Fruit fly (Drosophila melanogaster) whole organism, embryonic: Measurements from ENCODE around the gene CG12194.
A peak's percentile ranks its signal among the peaks of the same experiment; 100 is the strongest.

Experiments used
- Ada2b ChIP-seq: fragments of 200-800 bp; sonication (Bioruptor generic); IDR thresholded peaks from 2 replicates; pipeline ENCODE4 v1.3.6; 2022; ENCODE audit warnings: missing biosample characterization, missing genetic modification characterization
- Bdp1 ChIP-seq: fragments of 200-800 bp; sonication (Bioruptor generic); optimal IDR thresholded peaks from 3 replicates; lab custom pipeline; 2016; ENCODE audit warnings: missing biosample characterization, missing genetic modification characterization
- CG10267 ChIP-seq: fragments of 200-800 bp; sonication (Bioruptor generic); optimal IDR thresholded peaks from 2 replicates; lab custom pipeline; 2018; ENCODE audit warnings: missing biosample characterization, mild to moderate bottlenecking, missing genetic modification characterization, moderate library complexity
- CG10431 ChIP-seq: fragments of 200-800 bp; sonication (Bioruptor generic); optimal IDR thresholded peaks from 3 replicates; lab custom pipeline; 2018; ENCODE audit warnings: missing biosample characterization, mild to moderate bottlenecking, missing genetic modification characterization
- CG11695 ChIP-seq: fragments of 200-800 bp; sonication (Bioruptor generic); IDR thresholded peaks from 3 replicates; pipeline ENCODE4 v1.3.6; 2022; ENCODE audit warnings: missing biosample characterization, missing genetic modification characterization
- CG13123 ChIP-seq: fragments of 200-800 bp; sonication (Bioruptor generic); optimal IDR thresholded peaks from 2 replicates; lab custom pipeline; 2016; ENCODE audit warnings: missing biosample characterization, missing genetic modification characterization
- CG13424 ChIP-seq: fragments of 200-800 bp; sonication (Bioruptor generic); optimal IDR thresholded peaks from 2 replicates; lab custom pipeline; 2019; ENCODE audit warnings: missing biosample characterization, mild to moderate bottlenecking, missing genetic modification characterization, moderate library complexity
- CG13775 ChIP-seq: fragments of 200-800 bp; sonication (Bioruptor generic); optimal IDR thresholded peaks from 3 replicates; lab custom pipeline; 2017; ENCODE audit warnings: missing biosample characterization, mild to moderate bottlenecking, missing genetic modification characterization
- CG14050 ChIP-seq: fragments of 200-800 bp; sonication (Bioruptor generic); IDR thresholded peaks from 3 replicates; pipeline ENCODE4 v1.3.6; 2022; ENCODE audit warnings: missing biosample characterization, missing genetic modification characterization
- CG17361 ChIP-seq: fragments of 200-800 bp; sonication (Bioruptor generic); IDR thresholded peaks from 3 replicates; pipeline ENCODE4 v1.3.6; 2022; ENCODE audit warnings: missing biosample characterization, missing genetic modification characterization
- CG17568 ChIP-seq: fragments of 200-800 bp; sonication (Bioruptor generic); optimal IDR thresholded peaks from 2 replicates; lab custom pipeline; 2018; ENCODE audit warnings: missing biosample characterization, mild to moderate bottlenecking, missing genetic modification characterization, moderate library complexity
- CG18476 ChIP-seq: fragments of 200-800 bp; sonication (Bioruptor generic); optimal IDR thresholded peaks from 2 replicates; lab custom pipeline; 2016; ENCODE audit warnings: missing biosample characterization, mild to moderate bottlenecking, missing genetic modification characterization
- CG30403 ChIP-seq: fragments of 200-800 bp; sonication (Bioruptor generic); optimal IDR thresholded peaks from 3 replicates; lab custom pipeline; 2016; ENCODE audit warnings: missing biosample characterization, missing genetic modification characterization
- CG34422 ChIP-seq: fragments of 200-800 bp; sonication (Bioruptor generic); IDR thresholded peaks from 3 replicates; pipeline ENCODE4 v1.3.6; 2022; ENCODE audit warnings: missing biosample characterization, missing genetic modification characterization
- CG6272 ChIP-seq: fragments of 200-800 bp; sonication (Bioruptor generic); IDR thresholded peaks from 2 replicates; pipeline ENCODE4 v1.3.6; 2022; ENCODE audit warnings: missing biosample characterization, missing genetic modification characterization
- CG6689 ChIP-seq: fragments of 200-800 bp; sonication (Bioruptor generic); IDR thresholded peaks from 2 replicates; pipeline ENCODE4 v1.3.6; 2022; ENCODE audit warnings: missing biosample characterization, missing genetic modification characterization
- CG7357 ChIP-seq: fragments of 200-800 bp; sonication (Bioruptor generic); IDR thresholded peaks from 3 replicates; pipeline ENCODE4 v1.3.6; 2022; ENCODE audit warnings: missing biosample characterization, missing genetic modification characterization
- CG8089 ChIP-seq: fragments of 200-800 bp; sonication (Bioruptor generic); optimal IDR thresholded peaks from 3 replicates; lab custom pipeline; 2016; ENCODE audit warnings: missing biosample characterization, missing genetic modification characterization
- CG8281 ChIP-seq: fragments of 200-800 bp; sonication (Bioruptor generic); optimal IDR thresholded peaks from 2 replicates; lab custom pipeline; 2018; ENCODE audit warnings: missing biosample characterization, mild to moderate bottlenecking, missing genetic modification characterization, moderate library complexity
- Chrac-16 ChIP-seq: fragments of 200-800 bp; sonication (Bioruptor generic); optimal IDR thresholded peaks from 3 replicates; lab custom pipeline; 2016; ENCODE audit warnings: missing biosample characterization, missing genetic modification characterization
- Dref ChIP-seq: fragments of 200-800 bp; sonication (Bioruptor generic); IDR thresholded peaks from 2 replicates; pipeline ENCODE4 v1.3.6; 2022; ENCODE audit warnings: missing biosample characterization, missing genetic modification characterization
- E2f2 ChIP-seq: fragments of 200-800 bp; sonication (Bioruptor generic); IDR thresholded peaks from 2 replicates; pipeline ENCODE4 v1.3.6; 2022; ENCODE audit warnings: missing biosample characterization, missing genetic modification characterization
- Ets65A ChIP-seq: fragments of 200-800 bp; sonication (Bioruptor generic); peaks from one replicate; lab custom pipeline; 2016; ENCODE audit warnings: missing biosample characterization, missing genetic modification characterization
- Gug ChIP-seq: fragments of 200-800 bp; sonication (Bioruptor generic); IDR thresholded peaks from 4 replicates; pipeline ENCODE4 v1.3.6; 2022; ENCODE audit warnings: missing biosample characterization, missing genetic modification characterization
- Hr3 ChIP-seq: fragments of 200-800 bp; sonication (Bioruptor generic); optimal IDR thresholded peaks from 3 replicates; lab custom pipeline; 2016; ENCODE audit warnings: missing biosample characterization, missing genetic modification characterization
- Neu2 ChIP-seq: fragments of 200-800 bp; sonication (Bioruptor generic); optimal IDR thresholded peaks from 3 replicates; lab custom pipeline; 2016; ENCODE audit warnings: missing biosample characterization, missing genetic modification characterization, borderline replicate concordance
- Poxn ChIP-seq: fragments of 200-800 bp; sonication (Bioruptor generic); IDR thresholded peaks from 2 replicates; pipeline ENCODE4 v1.3.6; 2022; ENCODE audit warnings: missing biosample characterization, missing genetic modification characterization
- Six4 ChIP-seq: fragments of 200-800 bp; sonication (Bioruptor generic); optimal IDR thresholded peaks from 2 replicates; lab custom pipeline; 2016; ENCODE audit warnings: missing biosample characterization, missing genetic modification characterization
- Sox102F ChIP-seq: fragments of 200-800 bp; sonication (Bioruptor generic); optimal IDR thresholded peaks from 2 replicates; lab custom pipeline; 2018; ENCODE audit warnings: missing biosample characterization, mild to moderate bottlenecking, missing genetic modification characterization, moderate library complexity
- TFAM ChIP-seq: fragments of 200-800 bp; sonication (Bioruptor generic); optimal IDR thresholded peaks from 2 replicates; lab custom pipeline; 2017; ENCODE audit warnings: missing biosample characterization, missing genetic modification characterization, inconsistent platforms
- Xrp1 ChIP-seq: fragments of 200-800 bp; sonication (Bioruptor generic); IDR thresholded peaks from 2 replicates; pipeline ENCODE4 v1.3.6; 2022; ENCODE audit warnings: missing biosample characterization, missing genetic modification characterization
- crol ChIP-seq: fragments of 200-800 bp; sonication (Bioruptor generic); IDR thresholded peaks from 2 replicates; pipeline ENCODE4 v1.3.6; 2022; ENCODE audit warnings: missing biosample characterization, missing genetic modification characterization
- cwo ChIP-seq: fragments of 200-800 bp; sonication (Bioruptor generic); optimal IDR thresholded peaks from 3 replicates; lab custom pipeline; 2017; ENCODE audit warnings: missing biosample characterization, missing genetic modification characterization, mild to moderate bottlenecking, moderate library complexity, missing genetic modification reagents
- dysf ChIP-seq: fragments of 200-800 bp; sonication (Bioruptor generic); IDR thresholded peaks from 3 replicates; pipeline ENCODE4 v1.3.6; 2022; ENCODE audit warnings: missing biosample characterization, missing genetic modification characterization
- fru ChIP-seq: fragments of >200 bp; optimal IDR thresholded peaks from 2 replicates; lab custom pipeline; 2017
- gcm ChIP-seq: fragments of 200-800 bp; sonication (Bioruptor generic); optimal IDR thresholded peaks from 2 replicates; lab custom pipeline; 2019; ENCODE audit warnings: missing biosample characterization, mild to moderate bottlenecking, missing genetic modification characterization, moderate library complexity
- gfzf ChIP-seq: fragments of 200-800 bp; sonication (Bioruptor generic); optimal IDR thresholded peaks from 2 replicates; lab custom pipeline; 2016; ENCODE audit warnings: missing biosample characterization, mild to moderate bottlenecking, missing genetic modification characterization, moderate library complexity
- jing ChIP-seq: fragments of 200-800 bp; sonication (Bioruptor generic); optimal IDR thresholded peaks from 2 replicates; lab custom pipeline; 2018; ENCODE audit warnings: missing biosample characterization, mild to moderate bottlenecking, missing genetic modification characterization
- ken ChIP-seq: fragments of 200-800 bp; sonication (Bioruptor generic); IDR thresholded peaks from 3 replicates; pipeline ENCODE4 v1.3.6; 2022; ENCODE audit warnings: missing biosample characterization, missing genetic modification characterization
- nom ChIP-seq: fragments of 200-800 bp; sonication (Bioruptor generic); optimal IDR thresholded peaks from 2 replicates; lab custom pipeline; 2017; ENCODE audit warnings: missing biosample characterization, missing genetic modification characterization, mild to moderate bottlenecking, moderate library complexity, missing genetic modification reagents
- oc ChIP-seq: fragments of 200-800 bp; sonication (Bioruptor generic); optimal IDR thresholded peaks from 2 replicates; lab custom pipeline; 2018; ENCODE audit warnings: missing biosample characterization, mild to moderate bottlenecking, missing genetic modification characterization, moderate library complexity
- pho ChIP-seq: fragments of 200-800 bp; sonication (Bioruptor generic); optimal IDR thresholded peaks from 2 replicates; lab custom pipeline; 2016; ENCODE audit warnings: missing biosample characterization, missing genetic modification characterization
- pros ChIP-seq: fragments of 200-800 bp; sonication (Bioruptor generic); optimal IDR thresholded peaks from 3 replicates; lab custom pipeline; 2019; ENCODE audit warnings: missing biosample characterization, mild to moderate bottlenecking, missing genetic modification characterization, moderate library complexity
- psq ChIP-seq: fragments of 200-800 bp; sonication (Bioruptor generic); optimal IDR thresholded peaks from 2 replicates; lab custom pipeline; 2017; ENCODE audit warnings: missing biosample characterization, missing genetic modification characterization
- sc ChIP-seq, 3 experiments: fragments of >200 bp in 2 of 3; fragments of 200-800 bp in 1 of 3; sonication (Bioruptor generic) in 1 of 3; optimal IDR thresholded peaks; 2 replicates in 2 of 3; 3 replicates in 1 of 3; lab custom pipeline; 2017; ENCODE audit warnings: mild to moderate bottlenecking in 1 of 3, missing biosample characterization in 1 of 3, missing genetic modification characterization in 1 of 3, missing genetic modification reagents in 1 of 3
- slbo ChIP-seq: fragments of 200-800 bp; sonication (Bioruptor generic); IDR thresholded peaks from 2 replicates; pipeline ENCODE4 v1.3.6; 2022; ENCODE audit warnings: missing biosample characterization, missing genetic modification characterization
- slou ChIP-seq: fragments of 200-800 bp; sonication (Bioruptor generic); optimal IDR thresholded peaks from 3 replicates; lab custom pipeline; 2016; ENCODE audit warnings: missing biosample characterization, missing genetic modification characterization
- usp ChIP-seq: fragments of >200 bp; optimal IDR thresholded peaks from 2 replicates; lab custom pipeline; 2017; ENCODE audit warnings: missing biosample characterization, missing genetic modification characterization
- zfh2 ChIP-seq: fragments of 200-800 bp; sonication (Bioruptor generic); optimal IDR thresholded peaks from 2 replicates; lab custom pipeline; 2016; ENCODE audit warnings: missing biosample characterization, missing genetic modification characterization

Gene CG12194

dm6 chr2L:4820448-4821318 is 17.5 kb upstream of the CG12194 start (continued):
- peak; percentile 5 for TF ChIP-seq gcm
- no peak for TF ChIP-seq CG34422 (GFP tag; lab: Robert Waterston, UW)
- peak; percentile 42 for TF ChIP-seq CG13424 (tag; lab: Kevin White, UChicago)
- TF ChIP-seq pros (GFP tag; lab: Kevin White, UChicago) = peak; percentile 35
- TF ChIP-seq dysf = peak; percentile 4; the same call in 1 of the 3 replicates
- peak; percentile 24 for TF ChIP-seq jing (GFP tag; lab: Kevin White, UChicago)
- TF ChIP-seq pho (GFP tag; lab: Kevin White, UChicago) = no peak
- peak; percentile 49 for TF ChIP-seq Six4 (GFP tag; lab: Kevin White, UChicago)
- TF ChIP-seq gfzf = no peak
- no peak; the same call in 2 of the 3 replicates for TF ChIP-seq CG17361
- TF ChIP-seq Ada2b (GFP tag; lab: Robert Waterston, UW) = peak; percentile 48
- peak; percentile 58; the same call in 1 of the 3 replicates for TF ChIP-seq CG7357 (GFP tag; lab: Robert Waterston, UW)
- peak; percentile 92 for TF ChIP-seq Ets65A (GFP tag; lab: Kevin White, UChicago)
- no peak for TF ChIP-seq CG8089 (GFP tag; lab: Kevin White, UChicago)
- no peak; the same call in 2 of the 3 replicates for TF ChIP-seq CG14050 (GFP tag; lab: Robert Waterston, UW)
- TF ChIP-seq CG11695 (GFP tag; lab: Robert Waterston, UW) = peak; percentile 21; the same call in 1 of the 3 replicates
- TF ChIP-seq ken (GFP tag; lab: Robert Waterston, UW) = peak; percentile 24; the same call in 1 of the 3 replicates
- no peak for TF ChIP-seq Dref (GFP tag; lab: Robert Waterston, UW)
- TF ChIP-seq Xrp1 (GFP tag; lab: Robert Waterston, UW) = peak; percentile 51
- no peak for TF ChIP-seq CG18476 (GFP tag; lab: Kevin White, UChicago)
- no peak for TF ChIP-seq oc (tag; lab: Kevin White, UChicago)
- TF ChIP-seq Bdp1 = peak; percentile 24
- TF ChIP-seq Poxn = no peak
- TF ChIP-seq CG10267 (tag; lab: Kevin White, UChicago) = peak; percentile 67
- peak; percentile 2 for TF ChIP-seq CG10431
- TF ChIP-seq E2f2 = peak; percentile 53
- TF ChIP-seq Hr3 = peak; percentile 50
- TF ChIP-seq zfh2 (GFP tag; lab: Kevin White, UChicago) = peak; percentile 17
- peak; percentile 65 for TF ChIP-seq slbo
- TF ChIP-seq Sox102F (GFP tag; lab: Kevin White, UChicago) = peak; percentile 52
- no peak for TF ChIP-seq usp
- TF ChIP-seq CG8281 (tag; lab: Kevin White, UChicago) = peak; percentile 15
- TF ChIP-seq Chrac-16 (GFP tag; lab: Kevin White, UChicago) = peak; percentile 41
- TF ChIP-seq crol = peak; percentile 47
- peak; percentile 43; the same call in 2 of the 4 replicates for TF ChIP-seq Gug (GFP tag; lab: Robert Waterston, UW)
- no peak for TF ChIP-seq CG17568 (GFP tag; lab: Kevin White, UChicago)
- peak; percentile 65 for TF ChIP-seq CG6689
- peak; percentile 73 for TF ChIP-seq CG30403 (GFP tag; lab: Kevin White, UChicago)
- TF ChIP-seq fru (lab: Kevin White, UChicago) = no peak
- peak; percentile 33 for TF ChIP-seq psq (GFP tag; lab: Kevin White, UChicago)
- TF ChIP-seq nom (GFP tag; lab: Kevin White, UChicago) = peak; percentile 5
- peak; percentile 72 for TF ChIP-seq CG13775 (GFP tag; lab: Kevin White, UChicago)
- TF ChIP-seq sc (optimal IDR thresholded peaks at IDR 0.05; lab: Kevin White, UChicago) = no peak
- TF ChIP-seq sc (GFP tag; optimal IDR thresholded peaks at IDR 0.05; lab: Kevin White, UChicago) = peak; percentile 70
- no peak for TF ChIP-seq CG13123 (GFP tag; lab: Kevin White, UChicago)
- TF ChIP-seq Neu2 = no peak
- TF ChIP-seq TFAM = no peak
- TF ChIP-seq CG6272 (GFP tag; lab: Robert Waterston, UW) = 0 out of 2 replicates have a peak, but pooled peaks have one; percentile 9
- TF ChIP-seq slou (GFP tag; lab: Kevin White, UChicago) = peak; percentile 19
- no peak for TF ChIP-seq cwo (GFP tag; lab: Kevin White, UChicago)
